Worm (Caenorhabditis elegans): ENCODE data around the gene K07H8.2.

DNA sequence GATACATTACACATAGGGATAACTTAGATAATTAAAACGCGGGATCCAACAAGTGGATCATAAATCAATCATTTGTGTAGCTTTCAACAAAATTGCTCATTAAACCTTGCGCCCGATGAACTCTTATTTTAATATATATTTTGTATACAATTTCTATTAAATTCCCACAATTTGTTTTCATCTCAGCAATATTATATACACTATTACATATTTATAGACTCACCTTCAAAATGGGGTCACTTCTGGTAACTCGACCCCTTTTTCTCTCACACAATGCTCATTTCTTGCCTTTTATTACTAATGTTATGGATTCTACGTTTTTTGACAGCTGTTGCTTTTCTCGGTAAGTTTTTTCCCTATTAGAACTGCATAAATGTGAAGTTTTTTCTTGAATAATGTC, 48.3 kb downstream of the K07H8.2 start, which contains the start of gene lgc-6:
- no peak for TF ChIP-seq F13C5.2 (tag; optimal IDR thresholded peaks at IDR 0.05)
- no peak for TF ChIP-seq ama-1 (optimal IDR thresholded peaks at IDR 0.05)
- TF ChIP-seq hnd-1 (tag; optimal IDR thresholded peaks at IDR 0.05): no peak
- no peak for TF ChIP-seq sea-1 (GFP tag; conservative IDR thresholded peaks at IDR 0.05)
- no peak for TF ChIP-seq flt-1 (GFP tag; IDR thresholded peaks at IDR 0.05)
- TF ChIP-seq tra-4 (tag; optimal IDR thresholded peaks at IDR 0.05): no peak
- no peak for TF ChIP-seq ets-7 (tag; optimal IDR thresholded peaks at IDR 0.05)
- TF ChIP-seq ceh-36 (tag; optimal IDR thresholded peaks at IDR 0.05): no peak
- no peak for TF ChIP-seq B0310.2 (tag; optimal IDR thresholded peaks at IDR 0.05)
